Worm (Caenorhabditis elegans) whole organism, early embryonic: ENCODE results near the gene crn-6.

Source experiments
- ama-1 ChIP-seq: fragments of 150-350 bp; optimal IDR thresholded peaks from 2 replicates; lab custom pipeline; 2014
- hnd-1 ChIP-seq: sonication (generic microtip); optimal IDR thresholded peaks from 2 replicates; lab custom pipeline; 2016; ENCODE audit warnings: missing genetic modification characterization, missing compliant biosample characterization
- pes-1 ChIP-seq: fragments of 200-800 bp; sonication (Bioruptor generic); IDR thresholded peaks from 2 replicates; pipeline ENCODE4 v1.3.6; 2022; ENCODE audit warnings: missing genetic modification reagents, missing genetic modification characterization, missing compliant biosample characterization

ce11 chrIII:9376701-9377100 is 9.6 kb downstream of the crn-6 start:
- TF ChIP-seq pes-1 (GFP tag; lab: Robert Waterston, UW), result no peak
- no peak for TF ChIP-seq ama-1 (lab: Kevin White, UChicago)
- no peak for TF ChIP-seq hnd-1 (tag; lab: Kevin White, UChicago)
